Fruit fly (Drosophila melanogaster): ENCODE results near the gene CG18258.

Gene CG18258

DNA sequence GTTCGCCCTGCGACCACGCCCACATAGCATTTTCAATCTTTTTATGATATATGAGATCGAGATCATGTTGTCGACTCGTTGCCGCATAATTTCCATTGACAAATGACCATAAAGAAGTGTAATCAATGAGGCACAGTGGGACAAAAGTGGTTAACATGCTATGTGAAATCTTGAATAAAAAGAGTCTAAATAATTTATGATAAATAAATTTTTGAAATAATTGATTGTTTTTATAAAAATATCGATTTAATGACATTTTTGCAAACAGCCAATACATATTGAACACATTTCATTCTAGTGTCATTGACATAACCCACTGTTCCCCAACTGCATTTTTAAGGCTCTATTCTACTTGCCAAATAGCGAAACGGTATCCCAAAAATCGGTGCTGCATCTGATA, 24.6 kb upstream of the CG18258 start:
- TF ChIP-seq CG17801 (GFP tag; optimal IDR thresholded peaks at IDR 0.05; ENCODE audit: partially characterized antibody): peak; percentile 26

DNA sequence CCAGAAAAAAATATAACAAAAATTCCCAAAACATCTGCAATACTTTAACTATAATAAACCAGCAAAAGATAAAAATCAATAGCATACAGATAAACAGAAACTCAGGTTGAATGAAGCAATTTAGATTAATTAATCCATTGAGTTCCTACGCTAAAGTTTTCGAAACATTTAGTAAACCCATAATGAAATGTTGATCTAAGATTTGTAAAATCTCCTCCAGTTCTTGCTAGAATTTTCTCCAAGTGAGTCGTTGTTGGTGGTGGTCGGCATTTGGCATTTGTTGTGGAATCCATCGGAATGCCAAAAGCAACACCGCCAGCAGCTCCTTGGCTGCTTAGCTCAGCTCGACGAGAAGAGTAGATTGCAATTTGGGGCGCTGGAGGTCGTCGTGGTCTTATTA, 23.9 kb upstream of the CG18258 start:
- no peak for TF ChIP-seq CG17801 (GFP tag; optimal IDR thresholded peaks at IDR 0.05; ENCODE audit: partially characterized antibody)

- no peak for TF ChIP-seq CG17801 (GFP tag; optimal IDR thresholded peaks at IDR 0.05; ENCODE audit: partially characterized antibody)
These were observed 9.5 kb upstream of the CG18258 start, which contains the start of the genes TTLL1A and CG5070 for dm6 chrX:17202498-17203162. Gene TTLL1A, minus strand, starts transcription at chrX:17202598. Gene CG5070, plus strand, starts transcription at chrX:17203112.

- TF ChIP-seq CG17801 (GFP tag; optimal IDR thresholded peaks at IDR 0.05; ENCODE audit: partially characterized antibody): no peak
These were observed 7.1 kb upstream of the CG18258 start for dm6 chrX:17205028-17205427.

DNA sequence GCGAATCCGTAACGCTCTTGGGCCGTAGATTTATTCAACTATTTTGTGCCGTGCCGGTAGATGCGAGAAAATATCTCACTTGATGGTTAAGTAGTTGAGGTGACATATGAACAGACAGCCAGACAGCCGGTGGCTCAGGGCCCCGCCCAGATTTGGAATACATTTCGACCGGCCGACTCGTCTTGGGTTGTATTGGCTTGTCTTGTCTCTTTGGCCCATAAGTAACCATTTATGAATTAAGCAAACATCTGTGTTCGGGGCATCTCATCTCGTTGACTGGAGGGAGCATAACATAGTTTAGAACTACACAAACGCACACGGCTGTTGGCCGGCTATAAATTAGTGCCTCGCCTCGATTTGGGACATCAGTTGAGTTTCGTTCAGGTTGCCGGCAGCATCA, 6.1 kb upstream of the CG18258 start, which contains the start of gene CG32564:
Gene CG32564, plus strand, starts transcription at position 362 of the 400 bp plus-strand sequence.
- TF ChIP-seq CG17801 (GFP tag; optimal IDR thresholded peaks at IDR 0.05; ENCODE audit: partially characterized antibody): no peak

DNA sequence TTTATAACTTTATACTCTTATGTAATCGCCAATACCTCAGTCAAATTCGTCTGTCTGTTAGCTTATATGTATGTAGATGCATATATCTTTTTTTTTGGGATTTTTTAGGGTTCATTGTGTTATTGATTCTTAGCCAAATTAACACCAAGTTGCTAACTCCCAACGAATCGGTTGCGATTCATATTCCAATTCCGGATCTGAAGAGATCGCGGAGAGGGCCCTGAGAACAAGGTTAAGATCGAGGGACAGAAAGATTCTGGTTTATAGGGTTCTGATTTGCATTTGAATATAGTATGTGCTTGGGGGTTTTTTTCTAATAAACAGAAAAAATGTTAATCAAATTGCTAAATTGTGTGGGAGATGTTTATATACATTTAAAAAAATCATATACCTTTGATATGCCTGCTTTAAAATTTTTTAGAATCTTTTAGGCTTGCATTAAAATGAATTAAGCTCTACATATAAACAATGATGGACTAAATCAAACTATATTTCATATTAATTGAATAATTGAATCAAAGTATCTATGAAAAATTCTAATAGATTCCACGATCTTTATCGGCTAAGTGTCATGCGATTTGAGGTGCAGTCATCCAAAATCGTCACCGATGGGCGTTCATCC, 4.1 kb upstream of the CG18258 start, which contains the start of gene CG32563:
Gene CG32563, plus strand, starts transcription at position 572 of the 622 bp plus-strand sequence.
- no peak for TF ChIP-seq CG17801 (GFP tag; optimal IDR thresholded peaks at IDR 0.05; ENCODE audit: partially characterized antibody)

DNA sequence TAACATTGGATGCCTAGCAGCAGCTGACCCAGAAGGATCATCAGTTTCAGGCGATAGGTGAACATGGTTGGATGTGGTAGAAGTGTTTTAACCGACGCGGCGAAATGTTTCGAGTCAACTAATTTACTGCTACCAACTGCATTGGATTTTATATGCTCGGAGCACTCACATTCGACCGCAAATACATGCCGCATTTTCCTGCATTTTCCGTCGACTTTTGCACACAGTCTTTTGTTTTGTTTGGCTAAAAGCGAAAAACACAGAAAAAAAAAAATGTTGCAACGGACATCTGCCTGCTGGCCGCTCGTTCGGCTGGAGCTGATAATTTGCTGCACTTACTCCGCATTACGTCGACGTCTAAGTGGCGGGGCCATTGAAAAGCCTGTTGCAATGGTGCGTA, 2.2 kb upstream of the CG18258 start, which contains the start of gene CG12995:
Gene CG12995, minus strand, starts transcription at position 101 of the 400 bp plus-strand sequence.
- no peak for TF ChIP-seq CG17801 (GFP tag; optimal IDR thresholded peaks at IDR 0.05; ENCODE audit: partially characterized antibody)

DNA sequence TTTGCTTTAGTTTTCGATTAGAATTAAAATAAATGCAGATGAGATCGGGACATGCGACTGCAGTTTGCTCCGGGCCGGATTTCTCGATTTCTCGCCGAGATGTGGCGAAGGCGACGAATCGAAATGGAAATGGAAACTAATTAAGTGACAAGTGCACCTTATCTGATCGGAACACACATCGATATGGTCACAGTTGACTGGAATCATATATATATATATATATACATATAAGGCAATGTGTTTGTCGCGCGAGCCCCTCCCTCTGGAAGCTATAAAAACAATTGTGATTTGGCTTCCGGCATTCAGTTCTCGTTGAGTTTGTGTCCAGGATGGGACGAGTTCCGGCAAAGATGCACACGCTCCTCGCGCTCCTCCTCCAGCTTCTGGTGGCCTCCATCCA, 2.9 kb downstream of the CG18258 start, which contains the start of gene CG5162:
Gene CG5162, plus strand, starts transcription at position 301 of the 400 bp plus-strand sequence.
- TF ChIP-seq CG17801 (GFP tag; optimal IDR thresholded peaks at IDR 0.05; ENCODE audit: partially characterized antibody): no peak

dm6 chrX:17218232-17218951, 6.3 kb downstream of the CG18258 start, which contains the start of gene CG12998:
Gene CG12998, plus strand, starts transcription at chrX:17218667.
- TF ChIP-seq CG17801 (GFP tag; optimal IDR thresholded peaks at IDR 0.05; ENCODE audit: partially characterized antibody): no peak

DNA sequence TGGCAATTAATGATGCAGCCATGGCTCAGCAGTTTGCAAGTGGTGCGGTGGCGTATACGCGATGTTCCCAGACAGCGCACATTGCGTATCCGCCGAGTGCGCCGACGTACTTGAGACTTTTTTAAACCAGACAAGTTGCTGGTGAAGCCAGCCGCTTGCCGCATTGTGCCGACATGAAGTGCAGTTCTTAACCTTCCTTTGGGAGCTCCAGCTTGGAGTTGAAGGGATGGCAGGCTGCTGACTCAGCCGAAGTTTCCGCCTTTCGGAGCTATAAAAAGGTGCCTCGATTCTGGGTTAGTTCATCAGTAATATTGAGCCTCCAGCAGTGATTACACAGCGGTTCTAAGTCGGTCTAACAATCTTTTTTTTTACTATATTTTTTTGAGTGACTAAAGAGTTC, 9.0 kb downstream of the CG18258 start, which contains the start of gene CG5172:
Gene CG5172, plus strand, starts transcription at position 301 of the 400 bp plus-strand sequence.
- no peak for TF ChIP-seq CG17801 (GFP tag; optimal IDR thresholded peaks at IDR 0.05; ENCODE audit: partially characterized antibody)

dm6 chrX:17223715-17224114, 11.6 kb downstream of the CG18258 start, which contains the start of gene CG34327:
Gene CG34327, minus strand, starts transcription at chrX:17223815.
- no peak for TF ChIP-seq CG17801 (GFP tag; optimal IDR thresholded peaks at IDR 0.05; ENCODE audit: partially characterized antibody)

- no peak for TF ChIP-seq CG17801 (GFP tag; optimal IDR thresholded peaks at IDR 0.05; ENCODE audit: partially characterized antibody)
These were observed 14.0 kb downstream of the CG18258 start for dm6 chrX:17225972-17226680.

DNA sequence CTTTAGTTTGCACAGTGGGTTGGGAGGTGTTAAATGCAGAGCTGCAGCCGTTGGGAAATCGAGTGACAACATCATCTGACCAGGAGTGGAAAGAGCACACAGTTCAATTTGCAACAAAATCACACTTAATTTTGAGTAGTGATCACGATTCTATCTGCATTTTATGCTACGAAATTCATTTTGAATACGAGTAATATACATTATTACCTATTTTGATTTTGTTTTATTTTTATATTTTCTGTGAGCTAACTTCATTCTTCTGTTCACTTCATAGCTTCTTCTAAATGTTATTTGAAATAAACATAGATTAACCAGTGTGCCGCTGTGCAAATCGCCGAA, 14.5 kb downstream of the CG18258 start, which contains the start of gene CG10598:
Gene CG10598, minus strand, starts transcription at position 187 of the 339 bp plus-strand sequence.
- no peak for TF ChIP-seq CG17801 (GFP tag; optimal IDR thresholded peaks at IDR 0.05; ENCODE audit: partially characterized antibody)

DNA sequence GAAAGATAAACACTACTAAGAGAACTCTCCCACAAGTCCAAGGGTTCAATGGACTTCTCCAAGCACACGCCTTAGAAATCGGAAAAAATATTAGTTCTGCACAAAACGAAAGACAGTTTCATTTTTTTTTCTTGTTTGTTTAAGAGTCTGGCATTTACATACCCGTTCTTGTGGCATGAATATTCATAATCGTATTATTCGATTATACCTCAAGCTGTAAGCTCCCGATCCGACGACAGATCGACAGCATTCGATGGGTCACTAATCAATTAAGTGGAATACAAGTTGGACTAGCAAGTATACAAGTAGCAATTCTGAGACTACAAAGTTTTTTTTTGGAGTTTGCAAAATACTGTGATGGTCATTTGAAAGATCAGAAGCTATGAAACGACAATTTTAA, 15.4 kb downstream of the CG18258 start:
- no peak for TF ChIP-seq CG17801 (GFP tag; optimal IDR thresholded peaks at IDR 0.05; ENCODE audit: partially characterized antibody)

Data from ovary, adult (tissue).